Worm (Caenorhabditis elegans) whole organism, L2 larva: ENCODE results near the gene str-156.

Source experiments
- C34F6.9 ChIP-seq: fragments of 150-350 bp; optimal IDR thresholded peaks from 2 replicates; lab custom pipeline; 2014; ENCODE audit warnings: missing biosample characterization, missing genetic modification characterization
- F13H6.1 ChIP-seq: sonication (generic microtip); optimal IDR thresholded peaks from 2 replicates; lab custom pipeline; 2016; ENCODE audit warnings: missing genetic modification characterization, missing compliant biosample characterization
- R02D3.7 ChIP-seq: fragments of 150-350 bp; optimal IDR thresholded peaks from 2 replicates; lab custom pipeline; 2014; ENCODE audit warnings: missing biosample characterization, missing genetic modification characterization
- Y55F3AM.14 ChIP-seq: fragments of 200-800 bp; sonication (Bioruptor generic); optimal IDR thresholded peaks from 2 replicates; lab custom pipeline; 2018; ENCODE audit warnings: mild to moderate bottlenecking, missing genetic modification characterization, missing compliant biosample characterization
- ZK546.5 ChIP-seq: sonication (generic microtip); optimal IDR thresholded peaks from 2 replicates; lab custom pipeline; 2017; ENCODE audit warnings: missing biosample characterization, missing genetic modification characterization
- aly-2 ChIP-seq: fragments of 150-350 bp; optimal IDR thresholded peaks from 2 replicates; lab custom pipeline; 2014; ENCODE audit warnings: missing biosample characterization, missing genetic modification characterization
- ama-1 ChIP-seq: fragments of 150-350 bp; optimal IDR thresholded peaks from 2 replicates; lab custom pipeline; 2018; ENCODE audit warnings: inconsistent platforms
- blmp-1 ChIP-seq: sonication (generic microtip); optimal IDR thresholded peaks from 2 replicates; lab custom pipeline; 2017; ENCODE audit warnings: missing genetic modification characterization, mild to moderate bottlenecking, missing compliant biosample characterization, antibody characterized with exemption, moderate library complexity; ENCODE audit not compliant: insufficient read depth
- crh-2 ChIP-seq: sonication (generic microtip); optimal IDR thresholded peaks from 2 replicates; lab custom pipeline; 2017; ENCODE audit warnings: missing biosample characterization, missing genetic modification characterization
- egl-27 ChIP-seq: sonication (generic microtip); optimal IDR thresholded peaks from 3 replicates; lab custom pipeline; 2017; ENCODE audit warnings: missing biosample characterization, missing genetic modification reagents, missing genetic modification characterization
- elt-3 ChIP-seq: sonication (generic microtip); optimal IDR thresholded peaks from 2 replicates; lab custom pipeline; 2017; ENCODE audit warnings: missing biosample characterization, missing genetic modification characterization
- fos-1 ChIP-seq: fragments of 150-350 bp; optimal IDR thresholded peaks from 2 replicates; lab custom pipeline; 2014; ENCODE audit warnings: missing biosample characterization, missing genetic modification characterization
- gmeb-1 ChIP-seq: fragments of 150-350 bp; optimal IDR thresholded peaks from 2 replicates; lab custom pipeline; 2014; ENCODE audit warnings: missing biosample characterization, missing genetic modification characterization
- lin-11 ChIP-seq: fragments of 150-350 bp; sonication (generic microtip); optimal IDR thresholded peaks from 2 replicates; lab custom pipeline; 2014; ENCODE audit warnings: missing biosample characterization, missing genetic modification characterization, inconsistent platforms, mixed read lengths
- lin-13 ChIP-seq: fragments of 150-350 bp; optimal IDR thresholded peaks from 2 replicates; lab custom pipeline; 2014; ENCODE audit warnings: missing biosample characterization, missing genetic modification reagents, missing genetic modification characterization
- lin-39 ChIP-seq: fragments of 150-350 bp; optimal IDR thresholded peaks from 2 replicates; lab custom pipeline; 2014; ENCODE audit warnings: missing biosample characterization, missing genetic modification reagents, missing genetic modification characterization
- mab-5 ChIP-seq: fragments of 150-350 bp; optimal IDR thresholded peaks from 2 replicates; lab custom pipeline; 2014; ENCODE audit warnings: missing biosample characterization, missing genetic modification characterization
- mbf-1 ChIP-seq: sonication (generic microtip); optimal IDR thresholded peaks from 2 replicates; lab custom pipeline; 2017; ENCODE audit warnings: missing biosample characterization, missing genetic modification characterization
- mdl-1 ChIP-seq, 2 experiments: fragments of 150-350 bp in 1 of 2; sonication (generic microtip) in 1 of 2; optimal IDR thresholded peaks; 2 replicates each; lab custom pipeline; 2017; ENCODE audit warnings: missing biosample characterization in 2 of 2, missing genetic modification characterization in 2 of 2
- nhr-10 ChIP-seq: sonication (generic microtip); optimal IDR thresholded peaks from 2 replicates; lab custom pipeline; 2017; ENCODE audit warnings: missing biosample characterization, missing genetic modification characterization
- nhr-21 ChIP-seq: fragments of 150-350 bp; optimal IDR thresholded peaks from 2 replicates; lab custom pipeline; 2014; ENCODE audit warnings: missing biosample characterization, missing genetic modification characterization
- nhr-237 ChIP-seq: fragments of 150-350 bp; optimal IDR thresholded peaks from 2 replicates; lab custom pipeline; 2014; ENCODE audit warnings: missing biosample characterization, missing genetic modification characterization
- nhr-25 ChIP-seq: fragments of 150-350 bp; sonication (generic microtip); optimal IDR thresholded peaks from 3 replicates; lab custom pipeline; 2014; ENCODE audit warnings: missing biosample characterization, missing genetic modification characterization
- nhr-77 ChIP-seq: fragments of 150-350 bp; optimal IDR thresholded peaks from 2 replicates; lab custom pipeline; 2014; ENCODE audit warnings: missing biosample characterization, missing genetic modification characterization
- sem-4 ChIP-seq: fragments of 150-350 bp; optimal IDR thresholded peaks from 2 replicates; lab custom pipeline; 2014; ENCODE audit warnings: missing biosample characterization, missing genetic modification reagents, missing genetic modification characterization
- sma-3 ChIP-seq: sonication (generic microtip); optimal IDR thresholded peaks from 2 replicates; lab custom pipeline; 2016; ENCODE audit warnings: missing genetic modification reagents, missing genetic modification characterization, missing compliant biosample characterization
- sma-9 ChIP-seq, 2 experiments: fragments of 150-350 bp in 1 of 2; sonication (generic microtip) in 1 of 2; optimal IDR thresholded peaks; 2 replicates each; lab custom pipeline; 2014 to 2016; ENCODE audit warnings: missing genetic modification characterization in 2 of 2, mild to moderate bottlenecking in 1 of 2, missing biosample characterization in 1 of 2, missing compliant biosample characterization in 1 of 2, missing genetic modification reagents in 1 of 2, moderate library complexity in 1 of 2
- snpc-4 ChIP-seq: fragments of 150-350 bp; optimal IDR thresholded peaks from 2 replicates; lab custom pipeline; 2014; ENCODE audit warnings: missing biosample characterization, missing genetic modification characterization
- unc-39 ChIP-seq: fragments of 150-350 bp; optimal IDR thresholded peaks from 2 replicates; lab custom pipeline; 2014; ENCODE audit warnings: missing biosample characterization, missing genetic modification characterization
- unc-62 ChIP-seq: fragments of 150-350 bp; optimal IDR thresholded peaks from 2 replicates; lab custom pipeline; 2014; ENCODE audit warnings: missing biosample characterization, missing genetic modification reagents, missing genetic modification characterization
- ztf-1 ChIP-seq: fragments of 200-800 bp; sonication (Bioruptor generic); conservative IDR thresholded peaks from 2 replicates; pipeline ENCODE4 v1.3.6; 2022; ENCODE audit warnings: missing genetic modification characterization, missing compliant biosample characterization
- ztf-4 ChIP-seq: fragments of 150-350 bp; optimal IDR thresholded peaks from 2 replicates; lab custom pipeline; 2014; ENCODE audit warnings: missing biosample characterization, missing genetic modification characterization

The str-156 gene

DNA sequence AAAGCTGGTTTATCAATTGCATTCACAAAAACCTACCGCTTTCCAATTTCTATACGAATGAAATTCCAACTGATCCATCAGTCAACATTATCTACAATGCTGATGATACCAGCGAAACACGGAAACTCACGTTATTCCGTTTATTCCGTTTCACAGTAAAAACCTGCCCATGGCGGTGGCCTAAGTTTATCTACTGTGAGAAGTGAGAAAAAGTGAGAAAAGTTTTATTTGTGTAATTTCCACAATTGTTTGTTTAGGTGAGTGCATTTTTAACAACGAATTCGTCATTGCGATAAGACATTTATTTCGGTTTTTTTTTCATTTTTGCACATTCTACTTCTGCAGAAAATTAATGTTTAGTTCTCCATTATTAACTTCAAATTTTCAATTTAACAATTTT lies 16.9 kb downstream of the str-156 start, which contains the start of gene Y9C9A.8:
Gene Y9C9A.8 (plus strand): TSS at position 301 of the 400 bp plus-strand sequence.
- peak; percentile 13 for TF ChIP-seq fos-1
- TF ChIP-seq R02D3.7 (tag; lab: Kevin White, UChicago) = no peak
- TF ChIP-seq nhr-10 (tag; lab: Kevin White, UChicago) = no peak
- no peak for TF ChIP-seq ztf-1 (GFP tag; lab: Robert Waterston, UW)
- no peak for TF ChIP-seq mdl-1 (tag; optimal IDR thresholded peaks at IDR 0.05; lab: Kevin White, UChicago)

DNA sequence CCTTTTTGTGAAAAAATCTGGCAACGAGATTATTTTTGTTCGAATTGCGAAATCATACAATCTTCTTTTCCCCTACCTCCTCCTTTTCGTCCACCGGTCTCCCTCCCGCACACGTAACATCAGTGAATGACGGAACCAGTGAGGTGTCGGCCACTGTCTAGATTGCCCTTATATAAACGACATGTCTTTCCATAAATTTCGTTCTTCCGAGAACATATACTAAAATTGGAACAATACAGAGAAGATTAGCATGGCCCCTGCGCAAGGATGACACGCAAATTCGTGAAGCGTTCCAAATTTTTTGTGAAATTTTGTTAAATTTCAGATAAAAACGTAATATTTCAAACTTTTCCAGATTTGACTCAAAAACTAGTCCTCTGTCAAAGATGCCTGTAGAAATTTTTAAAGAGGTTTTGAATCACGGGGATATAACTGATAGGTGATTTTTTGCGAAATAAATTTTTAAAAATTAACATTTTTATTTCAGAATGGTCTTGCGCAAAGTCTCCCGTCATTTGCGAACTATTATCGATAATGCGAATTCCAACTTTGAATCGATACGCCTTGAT lies 17.6 kb downstream of the str-156 start:
- TF ChIP-seq nhr-10 (tag; lab: Kevin White, UChicago) (no peak), nhr-25 (no peak), Y55F3AM.14 (no peak), ztf-1 (GFP tag; lab: Robert Waterston, UW) (no peak), crh-2 (tag; lab: Kevin White, UChicago) (peak; percentile 19), sma-3 (GFP tag; lab: Kevin White, UChicago) (peak; percentile 67), snpc-4 (tag; lab: Kevin White, UChicago) (peak; percentile 92), gmeb-1 (tag; lab: Kevin White, UChicago) (peak; percentile 39), sma-9 (GFP tag; optimal IDR thresholded peaks at IDR 0.05; lab: Kevin White, UChicago) (peak; percentile 8), sma-9 (tag; optimal IDR thresholded peaks at IDR 0.05; lab: Kevin White, UChicago) (no peak), nhr-21 (peak; percentile 24), F13H6.1 (no peak), ztf-4 (tag; lab: Kevin White, UChicago) (no peak), lin-39 (tag; lab: Kevin White, UChicago) (no peak), R02D3.7 (tag; lab: Kevin White, UChicago) (no peak)

DNA sequence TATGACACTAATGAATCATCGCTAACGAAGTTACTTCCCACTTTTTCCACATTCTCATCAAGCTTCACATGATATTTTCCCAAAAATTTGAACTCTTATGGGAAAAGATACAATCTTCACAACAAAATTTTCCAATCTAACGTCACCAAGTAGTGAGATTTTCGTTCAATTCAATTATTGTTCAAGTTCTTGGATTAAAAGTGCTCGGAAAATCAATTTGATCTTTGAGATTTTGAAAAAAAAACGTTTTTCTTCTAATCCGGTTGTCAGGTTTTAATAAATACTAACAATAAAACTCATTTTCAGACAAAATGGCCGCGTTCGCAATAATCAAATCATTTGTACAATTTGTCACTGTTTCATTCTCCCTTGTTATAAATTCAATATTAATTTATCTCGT lies 20.9 kb downstream of the str-156 start, which contains the start of gene str-153:
Gene str-153 (plus strand): TSS at position 301 of the 400 bp plus-strand sequence.
- TF ChIP-seq sma-9 (GFP tag; optimal IDR thresholded peaks at IDR 0.05; lab: Kevin White, UChicago) = no peak
- TF ChIP-seq sma-9 (tag; optimal IDR thresholded peaks at IDR 0.05; lab: Kevin White, UChicago) = no peak
- no peak for TF ChIP-seq lin-13 (GFP tag; lab: Kevin White, UChicago)
- TF ChIP-seq mbf-1 (tag; lab: Kevin White, UChicago) = no peak
- TF ChIP-seq crh-2 (tag; lab: Kevin White, UChicago) = no peak
- TF ChIP-seq nhr-237 (tag; lab: Kevin White, UChicago) = no peak

DNA sequence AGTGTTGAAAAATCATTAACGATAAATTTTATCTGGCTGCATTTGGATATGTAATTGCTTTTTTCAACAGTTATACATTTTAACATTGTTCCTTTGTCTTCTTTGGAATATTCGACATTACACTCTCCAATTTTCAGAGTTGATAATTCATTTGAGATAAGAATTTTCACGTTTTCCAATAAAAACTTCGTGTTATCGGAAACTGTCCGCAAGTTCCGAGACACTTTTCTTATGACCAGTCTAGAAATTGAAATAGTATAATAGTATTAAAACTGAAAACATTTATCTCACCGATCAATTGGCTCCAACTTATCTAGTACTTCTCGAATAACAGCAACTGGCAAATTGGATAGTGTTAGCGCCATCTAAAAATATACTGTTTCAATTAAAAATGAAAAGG lies 24.5 kb downstream of the str-156 start, which contains the start of gene fbxa-86:
Gene fbxa-86 (minus strand): TSS at position 367 of the 400 bp plus-strand sequence.
- TF ChIP-seq fos-1 (peak; percentile 69), mab-5 (tag; lab: Kevin White, UChicago) (no peak)
- TF ChIP-seq, all 48 proteins: peak for 1

DNA sequence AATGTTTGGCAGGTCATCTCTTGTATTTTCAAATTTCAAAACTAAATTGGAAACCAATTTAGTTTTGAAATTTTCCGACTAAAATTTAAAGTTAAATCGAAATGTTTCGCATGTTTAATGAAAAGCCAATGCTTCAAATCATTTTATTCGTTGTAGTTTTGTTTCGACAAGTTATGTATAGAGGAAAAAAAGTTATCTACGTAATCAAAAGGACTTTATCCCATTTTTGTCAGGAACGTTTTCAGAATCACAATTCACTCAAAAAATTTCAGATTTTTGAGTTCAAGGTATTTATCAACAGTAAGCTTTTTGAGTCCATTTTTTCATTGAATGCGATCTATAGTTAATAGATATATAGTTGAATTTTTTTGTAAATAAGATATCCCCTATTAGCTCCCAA lies 25.5 kb downstream of the str-156 start, which contains the start of gene str-168:
Gene str-168 (plus strand): TSS at position 301 of the 400 bp plus-strand sequence.
- TF ChIP-seq unc-62 (no peak), nhr-25 (no peak), snpc-4 (tag; lab: Kevin White, UChicago) (no peak), C34F6.9 (tag; lab: Kevin White, UChicago) (no peak), sem-4 (no peak), aly-2 (tag; lab: Kevin White, UChicago) (no peak), elt-3 (tag; lab: Kevin White, UChicago) (no peak), ZK546.5 (tag; lab: Kevin White, UChicago) (no peak)

DNA sequence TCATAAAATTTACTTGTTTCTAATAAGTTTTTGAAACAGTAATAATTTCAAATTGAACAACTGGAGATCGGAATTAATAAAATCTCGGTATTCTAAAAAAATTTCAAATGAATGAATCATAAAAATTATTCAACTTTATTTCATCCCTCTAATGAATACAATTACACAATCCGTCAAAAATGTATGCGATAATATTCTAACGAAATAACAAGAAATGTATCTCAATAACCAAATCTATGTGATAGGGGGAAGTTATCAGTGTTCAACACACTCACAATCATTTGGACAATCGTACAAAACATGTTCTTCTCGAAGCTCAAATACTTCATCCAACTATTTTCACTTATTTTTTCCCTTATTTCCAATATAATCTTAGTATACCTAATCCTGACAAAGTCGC lies 28.5 kb downstream of the str-156 start, which contains the start of gene Y9C9A.5:
Gene Y9C9A.5 (plus strand): TSS at position 301 of the 400 bp plus-strand sequence.
- TF ChIP-seq nhr-77 (no peak), R02D3.7 (tag; lab: Kevin White, UChicago) (no peak), ztf-1 (GFP tag; lab: Robert Waterston, UW) (no peak), ZK546.5 (tag; lab: Kevin White, UChicago) (no peak), blmp-1 (no peak), lin-11 (tag; lab: Kevin White, UChicago) (no peak), sma-9 (GFP tag; optimal IDR thresholded peaks at IDR 0.05; lab: Kevin White, UChicago) (no peak), sma-9 (tag; optimal IDR thresholded peaks at IDR 0.05; lab: Kevin White, UChicago) (no peak), egl-27 (no peak), unc-39 (no peak), unc-62 (no peak), nhr-10 (tag; lab: Kevin White, UChicago) (no peak), gmeb-1 (tag; lab: Kevin White, UChicago) (no peak), ama-1 (lab: Kevin White, UChicago) (no peak)
- TF ChIP-seq, all 48 proteins: peak for 0
